Worm (Caenorhabditis elegans) whole organism, L1 larva: ENCODE measurements around the gene srh-67.

ENCODE experiments used
- ceh-82 ChIP-seq, 3 experiments: fragments of 150-350 bp in 1 of 3; sonication (generic microtip) in 2 of 3; optimal IDR thresholded peaks; 2 replicates each; lab custom pipeline; 2014 to 2017; ENCODE audit warnings: missing biosample characterization in 3 of 3, missing genetic modification characterization in 3 of 3
- ceh-88 ChIP-seq: fragments of 200-800 bp; sonication (Bioruptor generic); IDR thresholded peaks from 2 replicates; pipeline ENCODE4 v1.3.6; 2022; ENCODE audit warnings: missing genetic modification characterization, missing compliant biosample characterization
- ceh-90 ChIP-seq: sonication (generic microtip); optimal IDR thresholded peaks from 2 replicates; lab custom pipeline; 2016; ENCODE audit warnings: missing genetic modification characterization, missing compliant biosample characterization
- dpl-1 ChIP-seq, 3 experiments: fragments of 150-350 bp in 2 of 3; sonication (generic microtip) in 1 of 3; optimal IDR thresholded peaks; 2 replicates each; lab custom pipeline; 2014 to 2017; ENCODE audit warnings: missing biosample characterization in 3 of 3, missing genetic modification characterization in 3 of 3, missing genetic modification reagents in 3 of 3
- dsc-1 ChIP-seq: sonication (generic microtip); optimal IDR thresholded peaks from 2 replicates; lab custom pipeline; 2016; ENCODE audit warnings: mild to moderate bottlenecking, missing genetic modification characterization, missing compliant biosample characterization
- efl-1 ChIP-seq, 4 experiments: fragments of 150-350 bp; optimal IDR thresholded peaks in 3 of 4; peaks in 1 of 4; 1 replicate in 1 of 4; 2 replicates in 3 of 4; lab custom pipeline; 2014; ENCODE audit warnings: missing biosample characterization in 2 of 4, missing genetic modification characterization in 2 of 4, missing genetic modification reagents in 2 of 4
- egl-13 ChIP-seq: sonication (generic microtip); optimal IDR thresholded peaks from 2 replicates; lab custom pipeline; 2016; ENCODE audit warnings: missing genotype, missing genetic modification reagents, missing genetic modification characterization, missing compliant biosample characterization
- egl-27 ChIP-seq, 2 experiments: fragments of 150-350 bp in 1 of 2; sonication (generic microtip); optimal IDR thresholded peaks; 3 replicates each; lab custom pipeline; 2017 to 2018; ENCODE audit warnings: missing biosample characterization in 2 of 2, missing genetic modification characterization in 2 of 2, missing genetic modification reagents in 2 of 2
- elt-3 ChIP-seq, 6 experiments: fragments of 150-350 bp in 1 of 6; sonication (generic microtip); optimal IDR thresholded peaks; 2 replicates each; lab custom pipeline; 2017 to 2018; ENCODE audit warnings: missing biosample characterization in 6 of 6, missing genetic modification characterization in 6 of 6, inconsistent platforms in 1 of 6
- fkh-10 ChIP-seq: sonication (generic microtip); optimal IDR thresholded peaks from 2 replicates; lab custom pipeline; 2017; ENCODE audit warnings: missing biosample characterization, missing genetic modification reagents, missing genetic modification characterization
- fkh-4 ChIP-seq: sonication (generic microtip); optimal IDR thresholded peaks from 2 replicates; lab custom pipeline; 2016; ENCODE audit warnings: missing compliant biosample characterization, missing genetic modification characterization, borderline replicate concordance
- hpl-2 ChIP-seq: fragments of 150-350 bp; optimal IDR thresholded peaks from 2 replicates; lab custom pipeline; 2014; ENCODE audit warnings: missing biosample characterization, missing genetic modification reagents, missing genetic modification characterization
- jun-1 ChIP-seq: fragments of 150-350 bp; optimal IDR thresholded peaks from 2 replicates; lab custom pipeline; 2014; ENCODE audit warnings: missing biosample characterization, missing genetic modification reagents, missing genetic modification characterization
- lin-13 ChIP-seq: fragments of 150-350 bp; optimal IDR thresholded peaks from 2 replicates; lab custom pipeline; 2014; ENCODE audit warnings: missing biosample characterization, missing genetic modification reagents, missing genetic modification characterization
- lin-14 ChIP-seq: fragments of 200-800 bp; sonication (Bioruptor generic); optimal IDR thresholded peaks from 2 replicates; lab custom pipeline; 2018; ENCODE audit warnings: mild to moderate bottlenecking, missing genetic modification characterization, moderate library complexity, missing compliant biosample characterization
- lin-35 ChIP-seq, 2 experiments: fragments of 150-350 bp; optimal IDR thresholded peaks; 2 replicates each; lab custom pipeline; 2014; ENCODE audit warnings: missing biosample characterization in 2 of 2, missing genetic modification characterization in 2 of 2, missing genetic modification reagents in 2 of 2
- mab-9 ChIP-seq: fragments of 200-800 bp; sonication (Bioruptor generic); IDR thresholded peaks from 2 replicates; pipeline ENCODE4 v1.3.6; 2022; ENCODE audit warnings: missing genetic modification reagents, missing genetic modification characterization, missing compliant biosample characterization
- mep-1 ChIP-seq: fragments of 150-350 bp; optimal IDR thresholded peaks from 2 replicates; lab custom pipeline; 2014; ENCODE audit warnings: missing biosample characterization, missing genetic modification characterization
- nhr-12 ChIP-seq: sonication (generic microtip); optimal IDR thresholded peaks from 2 replicates; lab custom pipeline; 2017; ENCODE audit warnings: missing biosample characterization, missing genetic modification characterization
- nhr-19 ChIP-seq: fragments of 200-800 bp; sonication (Bioruptor generic); conservative IDR thresholded peaks from 2 replicates; pipeline ENCODE4 v1.3.6; 2022; ENCODE audit warnings: missing genetic modification characterization, missing compliant biosample characterization
- nhr-237 ChIP-seq: fragments of 150-350 bp; optimal IDR thresholded peaks from 2 replicates; lab custom pipeline; 2014; ENCODE audit warnings: missing biosample characterization, missing genetic modification characterization
- nhr-28 ChIP-seq: fragments of 150-350 bp; optimal IDR thresholded peaks from 2 replicates; lab custom pipeline; 2014; ENCODE audit warnings: missing biosample characterization, missing genetic modification characterization
- nhr-47 ChIP-seq: sonication (generic microtip); optimal IDR thresholded peaks from 2 replicates; lab custom pipeline; 2016; ENCODE audit warnings: mild to moderate bottlenecking, missing genetic modification characterization, moderate library complexity, missing compliant biosample characterization
- nhr-71 ChIP-seq: sonication (generic microtip); optimal IDR thresholded peaks from 2 replicates; lab custom pipeline; 2016; ENCODE audit warnings: mild to moderate bottlenecking, missing genetic modification characterization, moderate library complexity, missing compliant biosample characterization
- nhr-84 ChIP-seq: sonication (generic microtip); optimal IDR thresholded peaks from 2 replicates; lab custom pipeline; 2017; ENCODE audit warnings: missing biosample characterization, missing genetic modification characterization
- snpc-4 ChIP-seq: fragments of 150-350 bp; optimal IDR thresholded peaks from 2 replicates; lab custom pipeline; 2014; ENCODE audit warnings: missing biosample characterization, missing genetic modification characterization
- snu-23 ChIP-seq: sonication (generic microtip); optimal IDR thresholded peaks from 2 replicates; lab custom pipeline; 2016; ENCODE audit warnings: missing genetic modification characterization, missing compliant biosample characterization
- sox-4 ChIP-seq: sonication (generic microtip); optimal IDR thresholded peaks from 2 replicates; lab custom pipeline; 2016; ENCODE audit warnings: missing genetic modification characterization, missing compliant biosample characterization
- sptf-1 ChIP-seq: fragments of 150-350 bp; optimal IDR thresholded peaks from 2 replicates; lab custom pipeline; 2014; ENCODE audit warnings: missing biosample characterization, missing genetic modification characterization
- sup-37 ChIP-seq: fragments of 200-800 bp; sonication (Bioruptor generic); optimal IDR thresholded peaks from 2 replicates; lab custom pipeline; 2018; ENCODE audit warnings: mild to moderate bottlenecking, missing genetic modification characterization, missing compliant biosample characterization
- tbx-2 ChIP-seq: sonication (generic microtip); optimal IDR thresholded peaks from 2 replicates; lab custom pipeline; 2016; ENCODE audit warnings: missing genetic modification characterization, missing compliant biosample characterization
- unc-130 ChIP-seq: fragments of 150-350 bp; optimal IDR thresholded peaks from 2 replicates; lab custom pipeline; 2017; ENCODE audit warnings: missing biosample characterization, missing genetic modification characterization, inconsistent platforms
- unc-98 ChIP-seq: fragments of 200-800 bp; sonication (Bioruptor generic); IDR thresholded peaks from 2 replicates; pipeline ENCODE4 v1.3.6; 2022; ENCODE audit warnings: missing genetic modification characterization, missing compliant biosample characterization
- vab-15 ChIP-seq: sonication (generic microtip); optimal IDR thresholded peaks from 2 replicates; lab custom pipeline; 2017; ENCODE audit warnings: missing genotype, mild to moderate bottlenecking, missing genetic modification characterization, missing compliant biosample characterization
- xbp-1 ChIP-seq: sonication (generic microtip); optimal IDR thresholded peaks from 2 replicates; lab custom pipeline; 2016; ENCODE audit warnings: missing genetic modification characterization, missing compliant biosample characterization
- ztf-11 ChIP-seq, 2 experiments: sonication (generic microtip); optimal IDR thresholded peaks; 2 replicates each; lab custom pipeline; 2016 to 2017; ENCODE audit warnings: missing genetic modification characterization in 2 of 2, missing biosample characterization in 1 of 2, missing compliant biosample characterization in 1 of 2
- ztf-4 ChIP-seq: fragments of 150-350 bp; optimal IDR thresholded peaks from 2 replicates; lab custom pipeline; 2014; ENCODE audit warnings: missing biosample characterization, missing genetic modification characterization

srh-67 gene

DNA sequence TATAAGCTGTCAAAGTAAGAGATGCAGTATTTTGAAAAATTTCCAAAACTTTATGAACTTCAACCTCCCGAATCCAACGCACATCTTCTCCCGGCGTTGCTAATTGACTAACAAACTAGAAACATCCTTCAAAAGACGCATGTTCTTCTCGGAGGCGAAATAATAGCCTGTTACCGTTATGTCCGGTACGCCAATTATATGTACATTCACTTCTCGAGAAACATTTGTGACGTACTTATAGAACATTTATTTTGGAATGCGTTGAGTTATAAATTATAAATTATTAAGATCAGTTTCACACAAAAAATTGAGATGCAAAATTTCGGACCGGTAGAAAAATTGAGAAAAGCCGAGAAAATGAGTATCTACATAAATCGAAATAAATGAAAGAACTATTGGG is 11.8 kb upstream of the srh-67 start, which contains the start of gene T21B4.3:
T21B4.3 (minus strand) TSS at position 101 of the 400 bp plus-strand sequence.
- TF ChIP-seq ztf-11 (tag; optimal IDR thresholded peaks at IDR 0.05; lab: Kevin White, UChicago) (no peak), nhr-84 (tag; lab: Kevin White, UChicago) (no peak), snpc-4 (no peak), unc-98 (GFP tag; lab: Robert Waterston, UW) (no peak), egl-13 (tag; lab: Kevin White, UChicago) (no peak), dpl-1 (GFP tag; optimal IDR thresholded peaks at IDR 0.05; lab: Kevin White, UChicago) (no peak), nhr-19 (GFP tag; lab: Robert Waterston, UW) (no peak), lin-35 (GFP tag; optimal IDR thresholded peaks at IDR 0.05; lab: Kevin White, UChicago) (no peak), hpl-2 (no peak), ceh-88 (no peak), unc-130 (no peak), nhr-28 (tag; lab: Kevin White, UChicago) (no peak), vab-15 (no peak), dsc-1 (tag; lab: Kevin White, UChicago) (no peak), fkh-4 (tag; lab: Kevin White, UChicago) (no peak), lin-13 (no peak), ceh-82 (tag; optimal IDR thresholded peaks at IDR 0.05; lab: Kevin White, UChicago) (no peak), tbx-2 (tag; lab: Kevin White, UChicago) (no peak)

DNA sequence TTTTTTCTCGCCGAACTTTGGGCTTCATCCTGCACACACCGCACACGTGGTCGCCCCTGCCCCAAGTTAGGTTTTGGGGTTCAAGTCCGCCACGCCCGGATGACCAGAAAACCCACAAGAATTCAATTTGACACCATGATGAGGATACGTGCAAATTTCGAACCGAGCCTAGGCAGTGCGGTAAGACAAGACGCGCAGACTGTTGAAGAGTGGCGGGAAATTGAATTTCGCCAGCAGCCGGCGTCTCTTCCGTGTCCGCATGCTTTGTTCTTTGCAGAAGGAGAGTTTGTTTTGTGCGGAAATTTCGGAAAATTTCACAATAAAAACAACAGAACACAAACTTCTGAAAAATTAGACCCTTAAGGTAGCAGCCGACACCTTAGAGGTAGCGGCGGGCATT is 8.8 kb upstream of the srh-67 start:
- TF ChIP-seq fkh-10: peak; percentile 78
- no peak for TF ChIP-seq mep-1 (tag; lab: Kevin White, UChicago)
- TF ChIP-seq dpl-1 (GFP tag; optimal IDR thresholded peaks at IDR 0.05; lab: Kevin White, UChicago): peak in 1 of 3 experiments; percentile 21
- TF ChIP-seq efl-1 (optimal IDR thresholded peaks at IDR 0.05; lab: Kevin White, UChicago): peak; percentile 8 to 72
- TF ChIP-seq efl-1 (GFP tag; optimal IDR thresholded peaks at IDR 0.05 in 1 of 2; lab: Kevin White, UChicago): peak; percentile 29 to 80
- TF ChIP-seq xbp-1 (tag; lab: Kevin White, UChicago): no peak
- no peak for TF ChIP-seq nhr-84 (tag; lab: Kevin White, UChicago)
- no peak for TF ChIP-seq elt-3 (tag; optimal IDR thresholded peaks at IDR 0.05; lab: Kevin White, UChicago)
- peak; percentile 67 for TF ChIP-seq lin-14 (GFP tag; lab: Kevin White, UChicago)
- peak; percentile 18 for TF ChIP-seq nhr-71 (tag; lab: Kevin White, UChicago)
- TF ChIP-seq mab-9 (GFP tag; lab: Robert Waterston, UW): no peak

DNA sequence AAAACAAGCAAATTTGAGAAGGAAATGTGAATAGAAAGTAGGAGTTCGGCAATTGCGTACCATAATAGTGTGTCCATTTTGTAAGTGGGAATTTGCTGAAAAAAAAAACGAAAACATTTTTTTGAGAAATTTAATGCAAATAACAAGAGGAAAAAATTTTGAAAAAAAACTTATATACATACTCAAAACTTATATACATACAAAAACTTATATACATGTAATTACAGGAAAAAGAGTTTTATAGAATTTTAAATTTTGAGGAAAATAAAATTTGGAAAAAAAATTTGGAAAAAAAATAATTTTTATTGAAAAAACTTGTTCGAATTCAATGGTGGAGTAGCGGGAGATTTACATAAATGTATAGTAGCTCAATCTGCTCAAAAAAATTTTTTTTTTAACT is 6.0 kb upstream of the srh-67 start, which contains the start of gene ador-1:
ador-1 (minus strand) TSS at position 101 of the 400 bp plus-strand sequence.
- TF ChIP-seq ztf-4 (tag; lab: Kevin White, UChicago) (no peak), snu-23 (no peak), lin-35 (GFP tag; optimal IDR thresholded peaks at IDR 0.05; lab: Kevin White, UChicago) (no peak), jun-1 (no peak), egl-27 (tag; optimal IDR thresholded peaks at IDR 0.05; lab: Kevin White, UChicago) (no peak), nhr-237 (tag; lab: Kevin White, UChicago) (no peak), nhr-71 (tag; lab: Kevin White, UChicago) (no peak), ceh-82 (tag; optimal IDR thresholded peaks at IDR 0.05; lab: Kevin White, UChicago) (no peak), fkh-4 (tag; lab: Kevin White, UChicago) (no peak), sptf-1 (no peak), nhr-12 (no peak), sox-4 (tag; lab: Kevin White, UChicago) (no peak), egl-13 (tag; lab: Kevin White, UChicago) (no peak), ceh-90 (tag; lab: Kevin White, UChicago) (no peak), nhr-28 (tag; lab: Kevin White, UChicago) (no peak), sup-37 (GFP tag; lab: Kevin White, UChicago) (no peak), efl-1 (optimal IDR thresholded peaks at IDR 0.05; lab: Kevin White, UChicago) (no peak), efl-1 (GFP tag; optimal IDR thresholded peaks at IDR 0.05 in 1 of 2; lab: Kevin White, UChicago) (no peak), nhr-47 (tag; lab: Kevin White, UChicago) (no peak), mep-1 (tag; lab: Kevin White, UChicago) (no peak)
- TF ChIP-seq, all 84 proteins: peak for 0
